Worm (Caenorhabditis elegans): ENCODE data around the gene K08D8.10.

The K08D8.10 gene

ce11 chrIV:12896371-12896882 is 3.9 kb upstream of the K08D8.10 start, which contains the start of gene K08D8.7:
Gene K08D8.7, plus strand, starts transcription at chrIV:12896832.
- no peak for TF ChIP-seq Y79H2A.3 (GFP tag; conservative IDR thresholded peaks at IDR 0.05)
- no peak for TF ChIP-seq nfya-2 (GFP tag; IDR thresholded peaks at IDR 0.05)
- peak; percentile 21 for TF ChIP-seq nhr-80 (tag; optimal IDR thresholded peaks at IDR 0.05)
- no peak for TF ChIP-seq Y67H2A.10 (GFP tag; conservative IDR thresholded peaks at IDR 0.05)
- TF ChIP-seq bed-1 (GFP tag; IDR thresholded peaks at IDR 0.05), result no peak

DNA sequence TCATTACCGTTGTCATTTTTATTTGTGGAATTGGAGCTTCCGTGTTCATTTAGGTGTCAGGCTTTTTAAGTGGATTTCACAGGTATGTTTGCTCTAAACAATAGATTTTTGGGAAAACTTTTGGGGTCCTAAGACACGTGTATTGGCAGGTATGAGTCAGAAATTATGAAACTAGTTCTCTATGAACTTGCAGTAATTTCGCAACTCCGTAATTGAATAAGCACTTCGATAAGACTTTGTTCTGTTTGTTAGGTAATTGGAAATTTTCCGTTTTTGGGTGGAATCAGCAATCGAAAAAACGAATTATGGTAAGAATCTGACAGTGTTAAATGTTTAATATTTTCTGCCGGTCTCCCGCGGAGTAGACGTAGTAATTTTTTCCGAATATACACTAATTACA is 3.2 kb upstream of the K08D8.10 start:
- TF ChIP-seq lin-35 (GFP tag; optimal IDR thresholded peaks at IDR 0.05), result no peak
- peak; percentile 57; the same call in 1 of the 2 replicates for TF ChIP-seq cebp-1 (GFP tag; IDR thresholded peaks at IDR 0.05)
- peak; percentile 79 for TF ChIP-seq cebp-1 (tag; optimal IDR thresholded peaks at IDR 0.05)
- no peak for TF ChIP-seq F49E8.2 (tag; optimal IDR thresholded peaks at IDR 0.05; ENCODE audit: insufficient read depth)
- no peak for TF ChIP-seq sea-2 (GFP tag; IDR thresholded peaks at IDR 0.05)

DNA sequence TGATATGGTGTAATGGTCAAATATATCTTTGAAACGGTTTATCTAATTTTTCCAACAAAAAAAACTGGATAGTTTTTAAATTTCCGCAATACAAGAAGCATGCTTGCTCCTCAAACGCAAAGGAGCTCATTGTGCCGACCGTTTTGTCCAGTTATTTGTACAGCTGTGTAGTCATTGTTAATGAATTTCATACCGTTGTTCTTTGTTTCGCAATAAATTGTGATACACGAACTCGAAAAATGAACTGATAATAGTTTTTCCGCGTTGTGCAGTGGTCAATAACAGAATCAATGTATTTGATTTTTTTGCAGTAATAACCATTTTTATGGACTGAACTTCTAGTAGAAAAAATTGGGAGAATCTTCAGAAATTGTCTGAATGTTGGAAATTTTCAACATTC is 1.5 kb upstream of the K08D8.10 start:
- no peak for TF ChIP-seq cebp-1 (GFP tag; IDR thresholded peaks at IDR 0.05)
- peak; percentile 37 for TF ChIP-seq cebp-1 (tag; optimal IDR thresholded peaks at IDR 0.05)
- no peak for TF ChIP-seq ztf-6 (GFP tag; IDR thresholded peaks at IDR 0.05)

DNA sequence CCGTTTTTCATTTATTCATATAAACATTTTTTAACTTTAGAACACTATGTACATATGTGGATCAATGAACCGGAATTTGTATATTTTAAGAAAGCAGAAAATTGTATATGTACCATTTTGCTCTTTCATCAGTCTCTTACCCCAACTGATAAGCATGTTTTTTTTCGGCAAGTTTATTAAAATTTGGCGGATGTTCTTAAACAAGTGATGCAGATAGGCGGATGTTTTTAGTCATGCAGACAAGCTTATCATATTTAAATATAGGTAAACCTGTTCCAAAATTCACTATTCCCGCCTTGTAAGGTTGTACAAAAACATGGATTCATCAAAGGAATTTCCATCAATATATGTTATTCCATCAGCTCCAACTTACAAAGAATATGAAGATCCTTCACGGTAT is 975 bp upstream of the K08D8.10 start, which contains the start of gene K08D8.9:
Gene K08D8.9 (plus strand): TSS at position 301 of the 400 bp plus-strand sequence.
- TF ChIP-seq F57A8.1 (GFP tag; optimal IDR thresholded peaks at IDR 0.05) (no peak), repo-1 (tag; optimal IDR thresholded peaks at IDR 0.05) (no peak), unc-62 (GFP tag; optimal IDR thresholded peaks at IDR 0.05) (no peak), gei-17 (GFP tag; optimal IDR thresholded peaks at IDR 0.05) (no peak), ztf-28 (GFP tag; IDR thresholded peaks at IDR 0.05) (no peak), aptf-2 (GFP tag; conservative IDR thresholded peaks at IDR 0.05) (no peak)

- peak; percentile 18 for TF ChIP-seq nhr-80 (tag; optimal IDR thresholded peaks at IDR 0.05)
- no peak for TF ChIP-seq snpc-3.4 (tag; optimal IDR thresholded peaks at IDR 0.05)
Measured at ce11 chrIV:12901602-12902001, 1.2 kb downstream of the K08D8.10 start.

DNA sequence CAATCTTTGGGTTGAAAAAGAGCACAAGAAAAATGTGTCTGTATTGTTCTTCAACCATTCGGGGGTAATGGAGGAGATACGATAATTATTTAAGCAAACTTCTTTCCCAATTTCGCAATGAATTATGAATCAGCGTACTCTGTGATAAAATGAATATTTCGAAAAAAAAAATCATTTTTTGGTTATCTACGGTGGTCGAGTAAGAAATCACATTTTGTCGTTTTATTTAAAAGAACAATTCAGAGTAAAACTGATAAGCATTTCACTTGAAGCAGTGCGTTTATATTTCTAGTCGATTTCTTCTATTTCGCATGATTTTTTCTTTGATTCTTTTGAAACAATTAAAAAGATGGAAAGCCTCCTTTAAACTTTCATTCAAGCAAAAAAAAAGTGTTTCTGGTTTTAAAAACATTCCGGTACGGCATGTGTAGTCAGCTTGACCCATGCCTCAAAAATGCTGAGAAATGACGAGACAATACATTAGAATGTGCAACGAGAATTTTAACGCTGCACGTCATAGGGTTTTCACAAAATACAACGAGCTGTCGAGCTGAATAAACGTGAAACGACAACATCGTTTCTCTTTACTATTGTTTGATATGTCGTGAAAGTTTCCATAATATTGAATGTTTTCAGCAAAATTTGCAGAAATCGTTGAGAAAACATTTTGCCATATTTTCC is 2.2 kb downstream of the K08D8.10 start, which contains the start of gene K08D8.2:
Gene K08D8.2 (plus strand): TSS at position 631 of the 681 bp plus-strand sequence.
- TF ChIP-seq cebp-1 (GFP tag; IDR thresholded peaks at IDR 0.05) (0 out of 2 replicates have a peak, but pooled peaks have one; percentile 23), cebp-1 (tag; optimal IDR thresholded peaks at IDR 0.05) (peak; percentile 10), egl-18 (GFP tag; IDR thresholded peaks at IDR 0.05) (no peak), nhr-80 (tag; optimal IDR thresholded peaks at IDR 0.05) (peak; percentile 37), somi-1 (GFP tag; optimal IDR thresholded peaks at IDR 0.05) (no peak)

DNA sequence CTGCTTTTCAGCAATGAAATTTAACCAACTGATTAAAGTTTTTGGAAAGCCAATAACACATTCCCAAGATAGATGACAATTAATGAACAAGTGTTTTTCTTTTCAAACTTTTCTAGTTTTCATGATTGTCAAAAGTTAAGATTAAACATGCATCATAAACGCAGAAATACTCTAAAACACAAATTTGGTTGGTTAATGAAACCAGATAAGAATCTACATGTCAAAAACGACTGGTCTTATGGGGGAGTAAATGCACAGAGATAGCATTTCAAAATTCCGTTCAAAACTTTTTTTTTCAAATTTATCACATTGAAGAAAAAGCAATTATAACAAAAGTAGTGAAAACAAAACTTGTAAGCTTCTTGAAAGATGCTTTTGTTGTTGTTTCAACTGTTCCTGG is 3.3 kb downstream of the K08D8.10 start:
- TF ChIP-seq chd-7 (tag; optimal IDR thresholded peaks at IDR 0.05), result no peak
- no peak for TF ChIP-seq Y53G8AR.9 (GFP tag; conservative IDR thresholded peaks at IDR 0.05)
- TF ChIP-seq hmg-1.2 (GFP tag; IDR thresholded peaks at IDR 0.05), result no peak
- TF ChIP-seq nhr-80 (tag; optimal IDR thresholded peaks at IDR 0.05), result peak; percentile 43

ce11 chrIV:12906529-12906928 is 6.2 kb downstream of the K08D8.10 start, which contains the start of gene K08D8.3:
Gene K08D8.3, minus strand, starts transcription at chrIV:12906659.
- TF ChIP-seq nhr-80 (tag; optimal IDR thresholded peaks at IDR 0.05) (peak; percentile 75), ztf-25 (GFP tag; IDR thresholded peaks at IDR 0.05) (no peak), hlh-12 (tag; optimal IDR thresholded peaks at IDR 0.05) (no peak)

All from whole organism, young adult.